Worm (Caenorhabditis elegans) whole organism, late embryonic: ENCODE data around the gene ntl-2.

Experiments used
- ama-1 ChIP-seq: fragments of 150-350 bp; optimal IDR thresholded peaks from 2 replicates; lab custom pipeline; 2014
- ceh-2 ChIP-seq: sonication (generic microtip); optimal IDR thresholded peaks from 2 replicates; lab custom pipeline; 2016; ENCODE audit warnings: missing genotype, missing genetic modification characterization, missing compliant biosample characterization
- che-1 ChIP-seq: sonication (generic microtip); optimal IDR thresholded peaks from 2 replicates; lab custom pipeline; 2016; ENCODE audit warnings: mild to moderate bottlenecking, missing genetic modification characterization, missing compliant biosample characterization
- elt-2 ChIP-seq: sonication (generic microtip); optimal IDR thresholded peaks from 2 replicates; lab custom pipeline; 2016; ENCODE audit warnings: missing genetic modification reagents, missing genetic modification characterization, missing compliant biosample characterization
- nfya-1 ChIP-seq: sonication (generic microtip); optimal IDR thresholded peaks from 2 replicates; lab custom pipeline; 2017; ENCODE audit warnings: missing genetic modification characterization, mild to moderate bottlenecking, missing compliant biosample characterization, antibody characterized with exemption, moderate library complexity
- pag-3 ChIP-seq: sonication (generic microtip); optimal IDR thresholded peaks from 2 replicates; lab custom pipeline; 2016; ENCODE audit warnings: missing compliant biosample characterization, missing genetic modification characterization, borderline replicate concordance
- pros-1 ChIP-seq: fragments of 150-350 bp; optimal IDR thresholded peaks from 2 replicates; lab custom pipeline; 2014; ENCODE audit warnings: missing biosample characterization, missing genetic modification reagents, missing genetic modification characterization
- unc-86 ChIP-seq: sonication (generic microtip); optimal IDR thresholded peaks from 2 replicates; lab custom pipeline; 2016; ENCODE audit warnings: missing genetic modification characterization, missing compliant biosample characterization

DNA sequence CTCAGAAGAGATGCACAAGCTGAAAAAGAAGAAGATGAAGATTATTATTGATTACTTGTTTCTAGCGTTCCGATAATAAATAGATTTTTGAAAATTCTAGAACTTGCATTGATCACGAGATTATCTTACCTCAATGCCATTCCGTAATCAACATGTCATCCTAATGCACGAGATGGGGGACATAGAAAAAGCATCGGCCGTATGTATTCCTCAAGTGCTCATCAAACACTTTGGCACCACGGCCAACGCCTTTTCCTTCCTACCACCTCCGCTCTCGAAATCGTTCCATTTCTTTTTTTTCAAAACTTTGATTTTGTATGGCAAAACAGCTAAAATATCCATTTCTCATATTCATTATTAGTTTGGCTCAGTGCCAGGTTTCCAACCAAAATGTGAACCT is 17.5 kb downstream of the ntl-2 start, which contains the start of gene lat-2:
- no peak for TF ChIP-seq ama-1 (lab: Kevin White, UChicago)
- TF ChIP-seq pros-1 (tag; lab: Kevin White, UChicago) = no peak
- no peak for TF ChIP-seq elt-2
- TF ChIP-seq pag-3 (tag; lab: Kevin White, UChicago) = no peak
- TF ChIP-seq nfya-1 (tag; lab: Kevin White, UChicago) = no peak
- no peak for TF ChIP-seq unc-86
- no peak for TF ChIP-seq ceh-2 (tag; lab: Kevin White, UChicago)
- no peak for TF ChIP-seq che-1 (tag; lab: Kevin White, UChicago)
